Worm (Caenorhabditis elegans) whole organism, L4/young adult: ENCODE data around the gene rpt-1.

Source experiments
- dao-5 ChIP-seq: sonication (generic microtip); optimal IDR thresholded peaks from 2 replicates; lab custom pipeline; 2016; ENCODE audit warnings: missing genotype, missing genetic modification characterization, moderate library complexity, missing compliant biosample characterization
- him-1 ChIP-seq: sonication (generic microtip); optimal IDR thresholded peaks from 2 replicates; lab custom pipeline; 2016; ENCODE audit warnings: missing genotype, missing genetic modification reagents, missing genetic modification characterization, missing compliant biosample characterization

ce11 chrV:12020940-12021339 lies 38.7 kb upstream of the rpt-1 start:
- TF ChIP-seq dao-5 (tag; lab: Kevin White, UChicago) (no peak), him-1 (tag; lab: Kevin White, UChicago) (no peak)
